Fruit fly (Drosophila melanogaster) whole organism, embryonic: Measurements from ENCODE around the gene CG17562.

Experiments used
- Atf6 ChIP-seq: fragments of 200-800 bp; sonication (Bioruptor generic); IDR thresholded peaks from 2 replicates; pipeline ENCODE4 v1.3.6; 2022; ENCODE audit warnings: missing biosample characterization, missing genetic modification characterization
- CG10209 ChIP-seq: fragments of 200-800 bp; sonication (Bioruptor generic); optimal IDR thresholded peaks from 3 replicates; lab custom pipeline; 2017; ENCODE audit warnings: missing biosample characterization, mild to moderate bottlenecking, missing genetic modification characterization, missing genetic modification reagents
- CG10979 ChIP-seq: fragments of 200-800 bp; sonication (Bioruptor generic); optimal IDR thresholded peaks from 2 replicates; lab custom pipeline; 2018; ENCODE audit warnings: missing biosample characterization, mild to moderate bottlenecking, missing genetic modification characterization, moderate library complexity
- CG12769 ChIP-seq: fragments of 200-800 bp; sonication (Bioruptor generic); optimal IDR thresholded peaks from 2 replicates; lab custom pipeline; 2019; ENCODE audit warnings: missing biosample characterization, mild to moderate bottlenecking, missing genetic modification characterization, moderate library complexity
- CG13624 ChIP-seq: fragments of 200-800 bp; sonication (Bioruptor generic); optimal IDR thresholded peaks from 2 replicates; lab custom pipeline; 2016; ENCODE audit warnings: missing biosample characterization, missing genetic modification characterization
- CG14667 ChIP-seq: fragments of 200-800 bp; sonication (Bioruptor generic); IDR thresholded peaks from 2 replicates; pipeline ENCODE4 v1.3.6; 2022; ENCODE audit warnings: missing biosample characterization, missing genetic modification characterization
- CG15269 ChIP-seq: fragments of 200-800 bp; sonication (Bioruptor generic); optimal IDR thresholded peaks from 2 replicates; lab custom pipeline; 2018; ENCODE audit warnings: missing biosample characterization, mild to moderate bottlenecking, missing genetic modification characterization, moderate library complexity
- CG2678 ChIP-seq: fragments of 200-800 bp; sonication (Bioruptor generic); optimal IDR thresholded peaks from 3 replicates; lab custom pipeline; 2019; ENCODE audit warnings: missing biosample characterization, mild to moderate bottlenecking, missing genetic modification characterization, moderate library complexity
- CG31441 ChIP-seq: fragments of 200-800 bp; sonication (Bioruptor generic); IDR thresholded peaks from 2 replicates; pipeline ENCODE4 v1.3.6; 2022; ENCODE audit warnings: missing biosample characterization, missing genetic modification characterization
- CG3407 ChIP-seq: fragments of 200-800 bp; sonication (Bioruptor generic); optimal IDR thresholded peaks from 2 replicates; lab custom pipeline; 2018; ENCODE audit warnings: missing biosample characterization, mild to moderate bottlenecking, missing genetic modification characterization
- CG3726 ChIP-seq: fragments of 200-800 bp; sonication (Bioruptor generic); IDR thresholded peaks from 3 replicates; pipeline ENCODE4, ENCODE4 v1.3.6; 2022; ENCODE audit warnings: missing biosample characterization, missing genetic modification characterization
- CG3847 ChIP-seq: fragments of 200-800 bp; sonication (Bioruptor generic); IDR thresholded peaks from 2 replicates; pipeline ENCODE4 v1.3.6; 2022; ENCODE audit warnings: missing biosample characterization, missing genetic modification characterization
- CG4282 ChIP-seq: fragments of 200-800 bp; sonication (Bioruptor generic); optimal IDR thresholded peaks from 2 replicates; lab custom pipeline; 2016; ENCODE audit warnings: missing biosample characterization, missing genetic modification characterization
- CG4820 ChIP-seq: fragments of 200-800 bp; sonication (Bioruptor generic); optimal IDR thresholded peaks from 3 replicates; lab custom pipeline; 2016; ENCODE audit warnings: missing biosample characterization, missing genetic modification characterization
- CG5180 ChIP-seq: fragments of 200-800 bp; sonication (Bioruptor generic); optimal IDR thresholded peaks from 3 replicates; lab custom pipeline; 2017; ENCODE audit warnings: missing biosample characterization, missing genetic modification characterization, mild to moderate bottlenecking, moderate library complexity, missing genetic modification reagents
- CG6654 ChIP-seq: fragments of 200-800 bp; sonication (Bioruptor generic); optimal IDR thresholded peaks from 2 replicates; lab custom pipeline; 2017; ENCODE audit warnings: missing biosample characterization, mild to moderate bottlenecking, missing genetic modification characterization
- CG8290 ChIP-seq, 3 experiments: fragments of 200-800 bp; sonication (Bioruptor generic); optimal IDR thresholded peaks; 2 replicates each; lab custom pipeline; 2016 to 2019; ENCODE audit warnings: missing biosample characterization in 3 of 3, missing genetic modification characterization in 3 of 3, mild to moderate bottlenecking in 2 of 3, moderate library complexity in 1 of 3
- CG9437 ChIP-seq: fragments of 200-800 bp; sonication (Bioruptor generic); optimal IDR thresholded peaks from 2 replicates; lab custom pipeline; 2018; ENCODE audit warnings: missing biosample characterization, mild to moderate bottlenecking, missing genetic modification characterization
- CG9932 ChIP-seq: fragments of 200-800 bp; sonication (Bioruptor generic); IDR thresholded peaks from 2 replicates; pipeline ENCODE4 v1.3.6; 2022; ENCODE audit warnings: missing biosample characterization, missing genetic modification characterization
- CTCF ChIP-seq: fragments of 200-800 bp; sonication (Bioruptor generic); optimal IDR thresholded peaks from 2 replicates; lab custom pipeline; 2017; ENCODE audit warnings: missing biosample characterization, mild to moderate bottlenecking, missing genetic modification characterization, moderate library complexity
- D19A ChIP-seq: fragments of 200-800 bp; optimal IDR thresholded peaks from 3 replicates; lab custom pipeline; 2019; ENCODE audit warnings: missing biosample characterization, mild to moderate bottlenecking, missing genetic modification characterization, moderate library complexity
- Ets65A ChIP-seq: fragments of 200-800 bp; sonication (Bioruptor generic); peaks from one replicate; lab custom pipeline; 2016; ENCODE audit warnings: missing biosample characterization, missing genetic modification characterization
- GATAe ChIP-seq: fragments of 200-800 bp; sonication (Bioruptor generic); conservative IDR thresholded peaks from 2 replicates; pipeline ENCODE4 v1.3.6; 2022; ENCODE audit warnings: missing biosample characterization, missing genetic modification characterization
- HLH3B ChIP-seq: fragments of 200-800 bp; sonication (Bioruptor generic); IDR thresholded peaks from 2 replicates; pipeline ENCODE4 v1.3.6; 2022; ENCODE audit warnings: missing biosample characterization, missing genetic modification characterization
- Hmx ChIP-seq: fragments of 200-800 bp; sonication (Bioruptor generic); optimal IDR thresholded peaks from 2 replicates; lab custom pipeline; 2016; ENCODE audit warnings: missing biosample characterization, missing genetic modification characterization
- Mad ChIP-seq: fragments of 200-800 bp; sonication (Bioruptor generic); optimal IDR thresholded peaks from 2 replicates; lab custom pipeline; 2016; ENCODE audit warnings: missing biosample characterization, missing genetic modification characterization
- Med ChIP-seq: fragments of 200-800 bp; sonication (Bioruptor generic); peaks from one replicate; lab custom pipeline; 2016; ENCODE audit warnings: missing biosample characterization, missing genetic modification characterization, mild to moderate bottlenecking, inconsistent platforms, moderate library complexity
- Mes4 ChIP-seq: fragments of 200-800 bp; sonication (Bioruptor generic); optimal IDR thresholded peaks from 2 replicates; lab custom pipeline; 2016; ENCODE audit warnings: missing biosample characterization, missing genetic modification characterization
- Pdp1 ChIP-seq, 2 experiments: fragments of 200-800 bp; sonication (Bioruptor generic); optimal IDR thresholded peaks; 3 replicates each; lab custom pipeline; 2016; ENCODE audit warnings: missing biosample characterization in 2 of 2, missing genetic modification characterization in 2 of 2, mild to moderate bottlenecking in 1 of 2, moderate library complexity in 1 of 2
- Ravus ChIP-seq: fragments of 200-800 bp; sonication (Bioruptor generic); IDR thresholded peaks from 2 replicates; pipeline ENCODE4 v1.3.6; 2022; ENCODE audit warnings: missing biosample characterization, missing genetic modification characterization
- Sox102F ChIP-seq: fragments of 200-800 bp; sonication (Bioruptor generic); optimal IDR thresholded peaks from 2 replicates; lab custom pipeline; 2018; ENCODE audit warnings: missing biosample characterization, mild to moderate bottlenecking, missing genetic modification characterization, moderate library complexity
- Stat92E ChIP-seq, 3 experiments: fragments of >200 bp in 2 of 3; fragments of 200-800 bp in 1 of 3; sonication (Bioruptor generic) in 1 of 3; optimal IDR thresholded peaks; 2 replicates each; lab custom pipeline; 2017 to 2019; ENCODE audit warnings: missing biosample characterization in 3 of 3, missing genetic modification characterization in 3 of 3, mild to moderate bottlenecking in 1 of 3, moderate library complexity in 1 of 3
- Vsx1 ChIP-seq: fragments of 200-800 bp; sonication (Bioruptor generic); optimal IDR thresholded peaks from 2 replicates; lab custom pipeline; 2017; ENCODE audit warnings: missing biosample characterization, mild to moderate bottlenecking, missing genetic modification characterization, missing genetic modification reagents
- ase ChIP-seq: fragments of 200-800 bp; sonication (Bioruptor generic); IDR thresholded peaks from 3 replicates; pipeline ENCODE4 v1.3.6; 2022; ENCODE audit warnings: missing biosample characterization, missing genetic modification characterization
- bowl ChIP-seq: fragments of 200-800 bp; sonication (Bioruptor generic); IDR thresholded peaks from 2 replicates; pipeline ENCODE4 v1.3.6; 2022; ENCODE audit warnings: missing biosample characterization, missing genetic modification characterization
- caup ChIP-seq: fragments of 200-800 bp; sonication (Bioruptor generic); optimal IDR thresholded peaks from 3 replicates; lab custom pipeline; 2017; ENCODE audit warnings: missing biosample characterization, mild to moderate bottlenecking, missing genetic modification characterization, moderate library complexity; ENCODE audit not compliant: severe bottlenecking
- ci ChIP-seq: fragments of 200-800 bp; sonication (Bioruptor generic); IDR thresholded peaks from 3 replicates; pipeline ENCODE4 v1.3.6; 2022; ENCODE audit warnings: missing biosample characterization, missing genetic modification characterization
- crp ChIP-seq, 2 experiments: fragments of 200-800 bp; sonication (Bioruptor generic); optimal IDR thresholded peaks; 2 replicates in 1 of 2; 3 replicates in 1 of 2; lab custom pipeline; 2017; ENCODE audit warnings: missing biosample characterization in 2 of 2, missing genetic modification characterization in 2 of 2, mild to moderate bottlenecking in 1 of 2, moderate library complexity in 1 of 2
- dan ChIP-seq: fragments of 200-800 bp; sonication (Bioruptor generic); IDR thresholded peaks from 2 replicates; pipeline ENCODE4 v1.3.6; 2022; ENCODE audit warnings: missing biosample characterization, missing genetic modification characterization
- ewg ChIP-seq: fragments of 200-800 bp; sonication (Bioruptor generic); optimal IDR thresholded peaks from 3 replicates; lab custom pipeline; 2017; ENCODE audit warnings: mild to moderate bottlenecking, missing biosample characterization, missing genetic modification reagents, missing genetic modification characterization
- fd102C ChIP-seq: fragments of 200-800 bp; sonication (Bioruptor generic); optimal IDR thresholded peaks from 2 replicates; lab custom pipeline; 2018; ENCODE audit warnings: missing biosample characterization, mild to moderate bottlenecking, missing genetic modification characterization, moderate library complexity
- gce ChIP-seq: fragments of 200-800 bp; sonication (Bioruptor generic); IDR thresholded peaks from 3 replicates; pipeline ENCODE4 v1.3.6; 2022; ENCODE audit warnings: missing biosample characterization, missing genetic modification characterization
- gem ChIP-seq: fragments of 200-800 bp; sonication (Bioruptor generic); optimal IDR thresholded peaks from 2 replicates; lab custom pipeline; 2019; ENCODE audit warnings: missing biosample characterization, mild to moderate bottlenecking, missing genetic modification characterization, moderate library complexity
- odd ChIP-seq: fragments of 200-800 bp; sonication (Bioruptor generic); optimal IDR thresholded peaks from 2 replicates; lab custom pipeline; 2017; ENCODE audit warnings: missing biosample characterization, mild to moderate bottlenecking, missing genetic modification characterization
- org-1 ChIP-seq: fragments of 200-800 bp; sonication (Bioruptor generic); optimal IDR thresholded peaks from 2 replicates; lab custom pipeline; 2017; ENCODE audit warnings: missing biosample characterization, missing genetic modification characterization
- shn ChIP-seq: fragments of 200-800 bp; sonication (Bioruptor generic); optimal IDR thresholded peaks from 3 replicates; lab custom pipeline; 2016; ENCODE audit warnings: missing biosample characterization, missing genetic modification characterization
- stwl ChIP-seq: fragments of 200-800 bp; sonication (Bioruptor generic); optimal IDR thresholded peaks from 3 replicates; lab custom pipeline; 2018; ENCODE audit warnings: missing biosample characterization, mild to moderate bottlenecking, missing genetic modification characterization, moderate library complexity
- tx ChIP-seq: fragments of 200-800 bp; sonication (Bioruptor generic); optimal IDR thresholded peaks from 2 replicates; lab custom pipeline; 2016; ENCODE audit warnings: missing biosample characterization, missing genetic modification characterization
- vnd ChIP-seq: fragments of 200-800 bp; sonication (Bioruptor generic); IDR thresholded peaks from 3 replicates; pipeline ENCODE4 v1.3.6; 2022; ENCODE audit warnings: missing biosample characterization, missing genetic modification characterization; ENCODE audit not compliant: partially characterized antibody
- vvl ChIP-seq: fragments of 200-800 bp; sonication (Bioruptor generic); IDR thresholded peaks from 2 replicates; pipeline ENCODE4 v1.3.6; 2022; ENCODE audit warnings: missing biosample characterization, missing genetic modification characterization

The CG17562 gene

dm6 chr3R:16664144-16664825 lies 49.2 kb downstream of the CG17562 start (continued):
- 0 out of 3 replicates have a peak, but pooled peaks have one; percentile 13 for TF ChIP-seq gce (GFP tag; lab: Robert Waterston, UW)
- no peak for TF ChIP-seq CG3407 (GFP tag; lab: Kevin White, UChicago)
- no peak for TF ChIP-seq CG9437 (GFP tag; lab: Kevin White, UChicago)
- no peak for TF ChIP-seq CG9932 (GFP tag; lab: Robert Waterston, UW)
- no peak for TF ChIP-seq CG10209 (GFP tag; lab: Kevin White, UChicago)
- TF ChIP-seq CG14667 (GFP tag; lab: Robert Waterston, UW) = no peak
- TF ChIP-seq CTCF (GFP tag; lab: Kevin White, UChicago) = no peak
- TF ChIP-seq Mes4 (GFP tag; lab: Kevin White, UChicago) = no peak
- TF ChIP-seq org-1 (GFP tag; lab: Kevin White, UChicago) = no peak
- TF ChIP-seq CG31441 = no peak
- peak; percentile 67; the same call in 1 of the 2 replicates for TF ChIP-seq vvl (GFP tag; lab: Robert Waterston, UW)
- no peak for TF ChIP-seq Hmx (GFP tag; lab: Kevin White, UChicago)
- TF ChIP-seq CG15269 = no peak
- TF ChIP-seq odd (GFP tag; lab: Kevin White, UChicago) = no peak
- TF ChIP-seq CG12769 (tag; lab: Kevin White, UChicago) = peak; percentile 55
- TF ChIP-seq bowl (GFP tag; lab: Robert Waterston, UW) = no peak
- TF ChIP-seq ewg (GFP tag; lab: Kevin White, UChicago) = no peak
- no peak for TF ChIP-seq Vsx1 (GFP tag; lab: Kevin White, UChicago)
- no peak for TF ChIP-seq caup (GFP tag; lab: Kevin White, UChicago)
- TF ChIP-seq CG10979 (tag; lab: Kevin White, UChicago) = no peak
- TF ChIP-seq Atf6 (GFP tag; lab: Robert Waterston, UW) = no peak
- TF ChIP-seq Med = peak; percentile 35
- no peak for TF ChIP-seq CG3847 (GFP tag; lab: Robert Waterston, UW)
- TF ChIP-seq CG8290 (GFP tag; optimal IDR thresholded peaks at IDR 0.05; lab: Kevin White, UChicago) = no peak
- TF ChIP-seq CG8290 (tag; optimal IDR thresholded peaks at IDR 0.05; lab: Kevin White, UChicago) = peak in 1 of 2 experiments; percentile 25
- TF ChIP-seq CG6654 = no peak
- TF ChIP-seq CG3726 = no peak
- TF ChIP-seq CG2678 (tag; lab: Kevin White, UChicago) = no peak
- TF ChIP-seq Ravus (GFP tag; lab: Robert Waterston, UW) = no peak
- TF ChIP-seq CG4820 (GFP tag; lab: Kevin White, UChicago) = no peak
- TF ChIP-seq tx = no peak
- no peak for TF ChIP-seq HLH3B
- no peak for TF ChIP-seq crp (GFP tag; optimal IDR thresholded peaks at IDR 0.05; lab: Kevin White, UChicago)
- TF ChIP-seq CG13624 = no peak
- TF ChIP-seq fd102C (GFP tag; lab: Kevin White, UChicago) = no peak
- TF ChIP-seq vnd = no peak
- TF ChIP-seq gem (tag; lab: Kevin White, UChicago) = no peak
- TF ChIP-seq Ets65A = no peak
- no peak for TF ChIP-seq dan (GFP tag; lab: Robert Waterston, UW)
- TF ChIP-seq stwl (tag; lab: Kevin White, UChicago) = no peak
- TF ChIP-seq Sox102F = no peak
- no peak for TF ChIP-seq Pdp1 (GFP tag; optimal IDR thresholded peaks at IDR 0.05; lab: Kevin White, UChicago)
- no peak for TF ChIP-seq CG5180 (GFP tag; lab: Kevin White, UChicago)
- TF ChIP-seq Mad = no peak
- no peak for TF ChIP-seq shn
- TF ChIP-seq ase (GFP tag; lab: Robert Waterston, UW) = no peak
- no peak for TF ChIP-seq CG4282
- no peak for TF ChIP-seq ci
- TF ChIP-seq D19A (tag; lab: Kevin White, UChicago) = no peak
- TF ChIP-seq Stat92E (GFP tag; optimal IDR thresholded peaks at IDR 0.05; lab: Kevin White, UChicago) = no peak
- no peak for TF ChIP-seq GATAe (GFP tag; lab: Robert Waterston, UW)
